Worm (Caenorhabditis elegans) whole organism, early embryonic: Measurements from ENCODE around the gene F23H11.4.

Experiments used
- ama-1 ChIP-seq: fragments of 150-350 bp; optimal IDR thresholded peaks from 2 replicates; lab custom pipeline; 2014
- ets-7 ChIP-seq: sonication (generic microtip); optimal IDR thresholded peaks from 2 replicates; lab custom pipeline; 2016; ENCODE audit warnings: missing genotype, missing genetic modification characterization, missing compliant biosample characterization
- flt-1 ChIP-seq: fragments of 200-800 bp; sonication (Bioruptor generic); IDR thresholded peaks from 2 replicates; pipeline ENCODE4 v1.3.6; 2022; ENCODE audit warnings: missing genetic modification characterization, missing compliant biosample characterization
- tbx-37 ChIP-seq: fragments of 200-800 bp; sonication (Bioruptor generic); conservative IDR thresholded peaks from 2 replicates; pipeline ENCODE4 v1.3.6; 2022; ENCODE audit warnings: missing genetic modification reagents, missing genetic modification characterization, missing compliant biosample characterization

ce11 chrIII:952184-952583, 44.8 kb upstream of the F23H11.4 start, which contains the start of gene fbxa-10:
- TF ChIP-seq tbx-37 (GFP tag; lab: Robert Waterston, UW) (no peak), ets-7 (tag; lab: Kevin White, UChicago) (no peak), ama-1 (lab: Kevin White, UChicago) (no peak), flt-1 (GFP tag; lab: Robert Waterston, UW) (no peak)
